Fruit fly (Drosophila melanogaster): ENCODE measurements around the gene mor.

The mor gene

DNA sequence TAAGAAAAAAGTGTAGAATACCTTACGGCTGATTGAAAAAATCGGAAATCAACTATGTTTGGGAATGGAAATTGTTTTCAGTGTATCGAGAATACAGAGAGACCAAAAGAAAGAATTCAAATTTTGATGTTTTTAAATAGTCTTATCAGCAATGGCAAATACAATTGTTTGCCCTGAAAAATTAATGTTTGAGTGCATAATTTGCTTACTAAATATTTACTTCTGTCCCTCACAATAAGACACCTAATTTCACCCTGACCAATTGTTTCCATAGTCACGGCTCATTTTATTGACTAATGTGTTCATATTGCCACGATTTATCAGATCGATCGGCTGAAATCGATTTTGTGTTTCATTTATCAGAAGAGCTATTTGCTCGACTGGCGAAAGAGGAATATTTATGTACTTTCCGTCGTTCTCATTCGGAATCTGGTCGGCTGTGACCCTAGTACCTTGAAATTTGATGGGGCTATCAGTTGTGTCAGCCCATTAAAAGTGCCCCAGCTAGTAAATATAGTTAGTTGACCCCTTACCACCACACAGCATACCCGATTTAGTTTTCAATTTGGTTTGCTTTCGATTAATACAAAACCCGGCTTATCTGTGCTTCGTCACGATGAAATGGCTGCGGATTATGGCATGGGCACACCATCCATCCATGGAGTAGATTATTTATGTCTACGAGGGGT, 11.0 kb upstream of the mor start (continued):
- TF ChIP-seq D19B (GFP tag; optimal IDR thresholded peaks at IDR 0.05) (no peak), CG13296 (GFP tag; optimal IDR thresholded peaks at IDR 0.05) (no peak), sc (optimal IDR thresholded peaks at IDR 0.05) (no peak), sc (GFP tag; optimal IDR thresholded peaks at IDR 0.05) (peak; percentile 16), Hsf (GFP tag; optimal IDR thresholded peaks at IDR 0.05) (no peak), ems (GFP tag; optimal IDR thresholded peaks at IDR 0.05) (no peak), CG9727 (GFP tag; optimal IDR thresholded peaks at IDR 0.05) (peak; percentile 22), Rfx (GFP tag; IDR thresholded peaks at IDR 0.05) (no peak), Ets97D (GFP tag; optimal IDR thresholded peaks at IDR 0.05) (no peak), CG6689 (GFP tag; IDR thresholded peaks at IDR 0.05) (no peak), CG11723 (GFP tag; optimal IDR thresholded peaks at IDR 0.05) (no peak), wor (GFP tag; IDR thresholded peaks at IDR 0.05) (no peak), CG3065 (GFP tag; optimal IDR thresholded peaks at IDR 0.05) (no peak), fd102C (GFP tag; optimal IDR thresholded peaks at IDR 0.05) (peak; percentile 31), CG9215 (GFP tag; IDR thresholded peaks at IDR 0.05) (no peak), CG11695 (GFP tag; IDR thresholded peaks at IDR 0.05) (0 out of 3 replicates have a peak, but pooled peaks have one; percentile 24), bsh (GFP tag; optimal IDR thresholded peaks at IDR 0.05) (peak in 1 of 2 experiments; percentile 74), CG10431 (GFP tag; optimal IDR thresholded peaks at IDR 0.05) (no peak), CG18011 (GFP tag; optimal IDR thresholded peaks at IDR 0.05) (no peak), ac (GFP tag; optimal IDR thresholded peaks at IDR 0.05) (peak; percentile 56), CG2199 (GFP tag; IDR thresholded peaks at IDR 0.05) (no peak), CG1792 (GFP tag; optimal IDR thresholded peaks at IDR 0.05) (no peak), usp (GFP tag; optimal IDR thresholded peaks at IDR 0.05) (no peak), CG3847 (GFP tag; IDR thresholded peaks at IDR 0.05) (no peak), Hey (tag; optimal IDR thresholded peaks at IDR 0.05) (no peak), CG33557 (GFP tag; optimal IDR thresholded peaks at IDR 0.05) (peak; percentile 78), gsb-n (tag; optimal IDR thresholded peaks at IDR 0.05) (peak; percentile 84), shn (GFP tag; optimal IDR thresholded peaks at IDR 0.05) (no peak), sim (GFP tag; IDR thresholded peaks at IDR 0.05) (no peak), CG17568 (GFP tag; optimal IDR thresholded peaks at IDR 0.05) (peak; percentile 69), CG2678 (tag; optimal IDR thresholded peaks at IDR 0.05) (peak; percentile 55), Chrac-16 (GFP tag; optimal IDR thresholded peaks at IDR 0.05) (no peak), eve (GFP tag; optimal IDR thresholded peaks at IDR 0.05) (no peak), Meics (GFP tag; optimal IDR thresholded peaks at IDR 0.05) (no peak), croc (GFP tag; conservative IDR thresholded peaks at IDR 0.05) (no peak), her (GFP tag; optimal IDR thresholded peaks at IDR 0.05) (no peak), Camta (GFP tag; optimal IDR thresholded peaks at IDR 0.05) (no peak), vvl (GFP tag; IDR thresholded peaks at IDR 0.05) (peak; percentile 26; the same call in 1 of the 2 replicates), danr (GFP tag; IDR thresholded peaks at IDR 0.05) (no peak), CG17328 (GFP tag; IDR thresholded peaks at IDR 0.05) (peak; percentile 51), Aef1 (GFP tag; IDR thresholded peaks at IDR 0.05) (no peak), Usf (GFP tag; optimal IDR thresholded peaks at IDR 0.05) (no peak), run (tag; optimal IDR thresholded peaks at IDR 0.05) (no peak), phol (tag; optimal IDR thresholded peaks at IDR 0.05) (peak; percentile 9), C15 (GFP tag; IDR thresholded peaks at IDR 0.05) (no peak), CG9797 (GFP tag; optimal IDR thresholded peaks at IDR 0.05) (no peak), hkb (optimal IDR thresholded peaks at IDR 0.05) (no peak), hkb (GFP tag; IDR thresholded peaks at IDR 0.05) (no peak), wdn (GFP tag; IDR thresholded peaks at IDR 0.05) (no peak), CG32767 (GFP tag; IDR thresholded peaks at IDR 0.05) (no peak), HHEX (GFP tag; optimal IDR thresholded peaks at IDR 0.05) (peak; percentile 25), CG12236 (GFP tag; optimal IDR thresholded peaks at IDR 0.05) (peak; percentile 40)

Measured in whole organism, embryonic.